Worm (Caenorhabditis elegans) whole organism, L1 larva: ENCODE data around the gene hpo-18.
A peak's percentile ranks its signal among the peaks of the same experiment; 100 is the strongest.

Experiments
- C34B4.2 ChIP-seq: sonication (generic microtip); optimal IDR thresholded peaks from 2 replicates; lab custom pipeline; 2017; ENCODE audit warnings: mild to moderate bottlenecking, missing genetic modification characterization, missing compliant biosample characterization
- F16B12.6 ChIP-seq: fragments of 150-350 bp; optimal IDR thresholded peaks from 2 replicates; lab custom pipeline; 2014; ENCODE audit warnings: missing biosample characterization, missing genetic modification characterization
- Y116A8C.19 ChIP-seq: sonication (generic microtip); optimal IDR thresholded peaks from 2 replicates; lab custom pipeline; 2016; ENCODE audit warnings: missing compliant biosample characterization, missing genetic modification characterization, borderline replicate concordance
- alr-1 ChIP-seq: fragments of 200-800 bp; sonication (Bioruptor generic); optimal IDR thresholded peaks from 2 replicates; lab custom pipeline; 2018; ENCODE audit warnings: borderline replicate concordance, mild to moderate bottlenecking, missing genetic modification characterization, missing compliant biosample characterization
- aly-2 ChIP-seq: fragments of 150-350 bp; optimal IDR thresholded peaks from 2 replicates; lab custom pipeline; 2014; ENCODE audit warnings: missing biosample characterization, missing genetic modification characterization
- ceh-8 ChIP-seq: fragments of 200-800 bp; sonication (Bioruptor generic); optimal IDR thresholded peaks from 2 replicates; lab custom pipeline; 2018; ENCODE audit warnings: mild to moderate bottlenecking, missing genetic modification characterization, moderate library complexity, missing compliant biosample characterization
- ceh-88 ChIP-seq: fragments of 200-800 bp; sonication (Bioruptor generic); IDR thresholded peaks from 2 replicates; pipeline ENCODE4 v1.3.6; 2022; ENCODE audit warnings: missing genetic modification characterization, missing compliant biosample characterization
- efl-1 ChIP-seq, 4 experiments: fragments of 150-350 bp; optimal IDR thresholded peaks in 3 of 4; peaks in 1 of 4; 1 replicate in 1 of 4; 2 replicates in 3 of 4; lab custom pipeline; 2014; ENCODE audit warnings: missing biosample characterization in 2 of 4, missing genetic modification characterization in 2 of 4, missing genetic modification reagents in 2 of 4
- egl-13 ChIP-seq: sonication (generic microtip); optimal IDR thresholded peaks from 2 replicates; lab custom pipeline; 2016; ENCODE audit warnings: missing genotype, missing genetic modification reagents, missing genetic modification characterization, missing compliant biosample characterization
- elt-2 ChIP-seq: sonication (generic microtip); optimal IDR thresholded peaks from 2 replicates; lab custom pipeline; 2016; ENCODE audit warnings: missing genetic modification characterization, mild to moderate bottlenecking, inconsistent platforms, missing compliant biosample characterization, missing genetic modification reagents
- elt-3 ChIP-seq, 6 experiments: fragments of 150-350 bp in 1 of 6; sonication (generic microtip); optimal IDR thresholded peaks; 2 replicates each; lab custom pipeline; 2017 to 2018; ENCODE audit warnings: missing biosample characterization in 6 of 6, missing genetic modification characterization in 6 of 6, inconsistent platforms in 1 of 6
- ets-5 ChIP-seq: fragments of 200-800 bp; sonication (Bioruptor generic); IDR thresholded peaks from 2 replicates; pipeline ENCODE4 v1.3.6; 2022; ENCODE audit warnings: missing genetic modification characterization, missing compliant biosample characterization
- fkh-8 ChIP-seq: sonication (generic microtip); optimal IDR thresholded peaks from 2 replicates; lab custom pipeline; 2016; ENCODE audit warnings: mild to moderate bottlenecking, missing genetic modification characterization, missing compliant biosample characterization
- hlh-17 ChIP-seq: fragments of 200-800 bp; sonication (Bioruptor generic); optimal IDR thresholded peaks from 2 replicates; lab custom pipeline; 2018; ENCODE audit warnings: missing genetic modification characterization, mild to moderate bottlenecking, missing compliant biosample characterization, moderate library complexity, borderline replicate concordance
- hlh-4 ChIP-seq: sonication (generic microtip); optimal IDR thresholded peaks from 2 replicates; lab custom pipeline; 2016; ENCODE audit warnings: mild to moderate bottlenecking, missing genetic modification characterization, missing compliant biosample characterization
- hpl-2 ChIP-seq: fragments of 150-350 bp; optimal IDR thresholded peaks from 2 replicates; lab custom pipeline; 2014; ENCODE audit warnings: missing biosample characterization, missing genetic modification reagents, missing genetic modification characterization
- jun-1 ChIP-seq: fragments of 150-350 bp; optimal IDR thresholded peaks from 2 replicates; lab custom pipeline; 2014; ENCODE audit warnings: missing biosample characterization, missing genetic modification reagents, missing genetic modification characterization
- lin-13 ChIP-seq: fragments of 150-350 bp; optimal IDR thresholded peaks from 2 replicates; lab custom pipeline; 2014; ENCODE audit warnings: missing biosample characterization, missing genetic modification reagents, missing genetic modification characterization
- lin-15B ChIP-seq: fragments of 150-350 bp; sonication (generic microtip); optimal IDR thresholded peaks from 3 replicates; lab custom pipeline; 2014; ENCODE audit warnings: missing biosample characterization, missing genetic modification characterization
- lsy-2 ChIP-seq, 2 experiments: fragments of 150-350 bp; optimal IDR thresholded peaks; 2 replicates each; lab custom pipeline; 2014; ENCODE audit warnings: missing biosample characterization in 2 of 2, missing genetic modification characterization in 2 of 2
- mab-9 ChIP-seq: fragments of 200-800 bp; sonication (Bioruptor generic); IDR thresholded peaks from 2 replicates; pipeline ENCODE4 v1.3.6; 2022; ENCODE audit warnings: missing genetic modification reagents, missing genetic modification characterization, missing compliant biosample characterization
- nhr-11 ChIP-seq: fragments of 150-350 bp; optimal IDR thresholded peaks from 2 replicates; lab custom pipeline; 2014; ENCODE audit warnings: missing biosample characterization, missing genetic modification characterization
- nhr-47 ChIP-seq: sonication (generic microtip); optimal IDR thresholded peaks from 2 replicates; lab custom pipeline; 2016; ENCODE audit warnings: mild to moderate bottlenecking, missing genetic modification characterization, moderate library complexity, missing compliant biosample characterization
- nhr-71 ChIP-seq: sonication (generic microtip); optimal IDR thresholded peaks from 2 replicates; lab custom pipeline; 2016; ENCODE audit warnings: mild to moderate bottlenecking, missing genetic modification characterization, moderate library complexity, missing compliant biosample characterization
- nhr-77 ChIP-seq: fragments of 150-350 bp; optimal IDR thresholded peaks from 2 replicates; lab custom pipeline; 2014; ENCODE audit warnings: missing biosample characterization, missing genetic modification characterization
- nhr-84 ChIP-seq: sonication (generic microtip); optimal IDR thresholded peaks from 2 replicates; lab custom pipeline; 2017; ENCODE audit warnings: missing biosample characterization, missing genetic modification characterization
- nhr-85 ChIP-seq: sonication (generic microtip); peaks from one replicate; lab custom pipeline; 2016; ENCODE audit warnings: missing genetic modification characterization, inconsistent platforms, missing compliant biosample characterization
- nhr-90 ChIP-seq: sonication (generic microtip); optimal IDR thresholded peaks from 2 replicates; lab custom pipeline; 2016; ENCODE audit warnings: mild to moderate bottlenecking, missing genetic modification characterization, missing compliant biosample characterization; ENCODE audit not compliant: poor library complexity
- pag-3 ChIP-seq: sonication (generic microtip); optimal IDR thresholded peaks from 2 replicates; lab custom pipeline; 2017; ENCODE audit warnings: missing genetic modification characterization, mild to moderate bottlenecking, missing compliant biosample characterization, antibody characterized with exemption, borderline replicate concordance; ENCODE audit not compliant: insufficient read depth
- pax-3 ChIP-seq: fragments of 200-800 bp; sonication (Bioruptor generic); optimal IDR thresholded peaks from 2 replicates; lab custom pipeline; 2018; ENCODE audit warnings: mild to moderate bottlenecking, missing genetic modification characterization, moderate library complexity, missing compliant biosample characterization
- rnt-1 ChIP-seq: sonication (generic microtip); optimal IDR thresholded peaks from 2 replicates; lab custom pipeline; 2016; ENCODE audit warnings: mild to moderate bottlenecking, missing genetic modification characterization, moderate library complexity, missing compliant biosample characterization
- sox-4 ChIP-seq: sonication (generic microtip); optimal IDR thresholded peaks from 2 replicates; lab custom pipeline; 2016; ENCODE audit warnings: missing genetic modification characterization, missing compliant biosample characterization
- tbx-2 ChIP-seq: sonication (generic microtip); optimal IDR thresholded peaks from 2 replicates; lab custom pipeline; 2016; ENCODE audit warnings: missing genetic modification characterization, missing compliant biosample characterization
- unc-130 ChIP-seq: fragments of 150-350 bp; optimal IDR thresholded peaks from 2 replicates; lab custom pipeline; 2017; ENCODE audit warnings: missing biosample characterization, missing genetic modification characterization, inconsistent platforms
- unc-30 ChIP-seq: sonication (generic microtip); optimal IDR thresholded peaks from 2 replicates; lab custom pipeline; 2017; ENCODE audit warnings: missing biosample characterization, missing genetic modification characterization
- unc-62 ChIP-seq: fragments of 150-350 bp; optimal IDR thresholded peaks from 2 replicates; lab custom pipeline; 2014; ENCODE audit warnings: missing biosample characterization, missing genetic modification reagents, missing genetic modification characterization
- unc-98 ChIP-seq: fragments of 200-800 bp; sonication (Bioruptor generic); IDR thresholded peaks from 2 replicates; pipeline ENCODE4 v1.3.6; 2022; ENCODE audit warnings: missing genetic modification characterization, missing compliant biosample characterization
- zip-4 ChIP-seq: fragments of 200-800 bp; sonication (Bioruptor generic); optimal IDR thresholded peaks from 2 replicates; lab custom pipeline; 2018; ENCODE audit warnings: mild to moderate bottlenecking, missing genetic modification characterization, moderate library complexity, missing compliant biosample characterization

hpo-18 gene

DNA sequence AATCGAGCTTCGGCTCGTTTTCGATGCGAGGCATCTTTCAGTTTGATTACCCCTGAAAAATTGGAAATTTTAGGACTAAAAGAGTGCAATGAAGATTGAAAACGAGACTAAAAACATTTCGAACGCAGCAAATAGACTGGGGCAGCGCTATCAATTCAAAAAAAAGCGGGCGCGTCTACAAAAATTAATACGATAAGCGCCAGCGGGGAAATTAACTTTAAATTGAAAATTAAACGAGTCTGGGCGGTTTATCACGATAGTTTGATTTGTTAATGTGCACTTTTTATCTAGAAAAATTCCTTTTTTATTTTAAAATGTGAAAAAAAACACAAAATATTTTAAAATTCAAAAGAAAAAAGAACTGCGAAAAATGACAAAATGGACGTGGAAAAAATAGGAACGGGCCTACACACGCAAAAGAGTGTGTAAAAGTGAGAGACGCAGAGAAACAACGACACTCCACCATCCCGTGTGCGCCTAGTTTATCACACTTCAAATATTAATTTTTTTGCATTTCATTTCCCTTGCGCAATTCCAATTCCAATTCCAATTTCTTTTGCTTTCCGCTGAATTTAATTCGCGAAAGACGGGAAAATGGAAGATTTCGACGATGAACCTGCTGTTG lies 25.2 kb upstream of the hpo-18 start, which contains the start of the genes gmpr-1 and fipp-1 (continued):
- no peak for TF ChIP-seq nhr-11
- TF ChIP-seq hpl-2 (GFP tag; lab: Kevin White, UChicago): no peak
- no peak for TF ChIP-seq sox-4 (tag; lab: Kevin White, UChicago)
- TF ChIP-seq lin-15B (tag; lab: Kevin White, UChicago): peak; percentile 57
- TF ChIP-seq nhr-71 (tag; lab: Kevin White, UChicago): peak; percentile 81
- peak; percentile 38 for TF ChIP-seq ceh-8 (GFP tag; lab: Kevin White, UChicago)
- TF ChIP-seq aly-2 (tag; lab: Kevin White, UChicago): no peak
- TF ChIP-seq pax-3: no peak
- peak; percentile 80 for TF ChIP-seq nhr-47 (tag; lab: Kevin White, UChicago)
- TF ChIP-seq nhr-77: no peak
- TF ChIP-seq fkh-8: peak; percentile 1
- TF ChIP-seq nhr-84: no peak
- peak; percentile 22 for TF ChIP-seq egl-13 (tag; lab: Kevin White, UChicago)
- TF ChIP-seq F16B12.6 (tag; lab: Kevin White, UChicago): peak; percentile 31
- TF ChIP-seq unc-98: no peak
- peak; percentile 22 for TF ChIP-seq elt-2 (tag; lab: Kevin White, UChicago)
- TF ChIP-seq ets-5: no peak
- TF ChIP-seq hlh-17 (GFP tag; lab: Kevin White, UChicago): no peak
- TF ChIP-seq unc-130 (tag; lab: Kevin White, UChicago): no peak
- TF ChIP-seq hlh-4 (tag; lab: Kevin White, UChicago): no peak
- TF ChIP-seq nhr-90 (tag; lab: Kevin White, UChicago): peak; percentile 78
- no peak for TF ChIP-seq lin-13
- TF ChIP-seq tbx-2 (tag; lab: Kevin White, UChicago): peak; percentile 71
- TF ChIP-seq nhr-85 (tag; lab: Kevin White, UChicago): peak; percentile 82
- peak in 2 of 6 experiments; percentile 7 to 54 for TF ChIP-seq elt-3 (tag; optimal IDR thresholded peaks at IDR 0.05; lab: Kevin White, UChicago)
- no peak for TF ChIP-seq Y116A8C.19 (tag; lab: Kevin White, UChicago)
- no peak for TF ChIP-seq unc-62 (GFP tag; lab: Kevin White, UChicago)
- no peak for TF ChIP-seq pag-3 (tag; lab: Kevin White, UChicago)
- peak; percentile 74 for TF ChIP-seq rnt-1 (tag; lab: Kevin White, UChicago)
- no peak for TF ChIP-seq ceh-88 (GFP tag; lab: Robert Waterston, UW)
- no peak for TF ChIP-seq mab-9
- peak; percentile 75 to 78 for TF ChIP-seq lsy-2 (tag; optimal IDR thresholded peaks at IDR 0.05; lab: Kevin White, UChicago)
- no peak for TF ChIP-seq unc-30 (tag; lab: Kevin White, UChicago)
- TF ChIP-seq jun-1: peak; percentile 33
- TF ChIP-seq C34B4.2 (tag; lab: Kevin White, UChicago): no peak
- no peak for TF ChIP-seq alr-1 (tag; lab: Kevin White, UChicago)
- peak; percentile 21 for TF ChIP-seq zip-4 (GFP tag; lab: Kevin White, UChicago)

DNA sequence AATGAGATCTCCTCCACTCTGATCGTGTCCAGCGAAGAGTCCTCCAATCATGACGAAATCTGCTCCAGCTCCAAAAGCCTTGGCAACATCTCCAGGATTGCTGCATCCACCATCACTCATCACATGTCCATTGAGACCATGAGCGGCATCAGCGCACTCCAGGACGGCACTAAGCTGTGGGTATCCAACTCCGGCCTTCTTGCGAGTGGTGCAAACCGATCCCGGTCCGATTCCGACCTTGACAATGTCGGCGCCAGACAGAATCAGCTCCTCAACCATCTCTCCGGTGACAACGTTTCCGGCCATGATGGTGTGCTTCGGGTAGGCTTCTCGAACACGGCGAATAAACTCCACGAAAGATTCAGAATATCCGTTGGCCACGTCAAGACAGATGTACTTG lies 24.3 kb upstream of the hpo-18 start:
- TF ChIP-seq zip-4 (GFP tag; lab: Kevin White, UChicago) (no peak), alr-1 (tag; lab: Kevin White, UChicago) (peak; percentile 81)

DNA sequence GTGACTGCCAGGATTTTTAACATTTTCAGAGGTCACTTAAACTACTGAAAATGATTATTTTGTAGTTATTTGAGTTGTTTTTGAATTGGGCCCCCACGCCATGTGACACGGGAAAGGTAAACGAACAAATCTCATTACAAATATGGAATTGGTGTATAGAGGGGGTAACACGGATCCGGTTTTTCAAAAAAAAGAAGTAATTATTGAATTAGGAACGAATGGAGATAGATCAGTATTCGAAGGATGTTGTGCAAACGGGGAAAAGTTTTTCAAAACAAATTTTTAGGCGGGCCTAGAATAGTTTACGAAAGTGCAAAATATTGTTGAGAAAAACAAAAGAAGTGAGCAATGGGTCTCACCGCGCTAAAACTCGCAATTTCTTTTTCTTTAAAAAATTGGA lies 20.2 kb upstream of the hpo-18 start, which contains the start of gene F32D1.11:
Gene F32D1.11, minus strand, starts transcription at position 101 of the 400 bp plus-strand sequence.
- TF ChIP-seq elt-3 (tag; optimal IDR thresholded peaks at IDR 0.05; lab: Kevin White, UChicago): no peak
- no peak for TF ChIP-seq ceh-88 (GFP tag; lab: Robert Waterston, UW)
- TF ChIP-seq efl-1 (optimal IDR thresholded peaks at IDR 0.05; lab: Kevin White, UChicago): no peak
- TF ChIP-seq efl-1 (GFP tag; optimal IDR thresholded peaks at IDR 0.05 in 1 of 2; lab: Kevin White, UChicago): peak in 1 of 2 experiments; percentile 26
